Worm (Caenorhabditis elegans) whole organism, young adult: Measurements from ENCODE around the gene srb-6.

ENCODE experiments used
- B0336.3 ChIP-seq: fragments of 200-800 bp; sonication (Bioruptor generic); IDR thresholded peaks from 2 replicates; pipeline ENCODE4 v1.3.6; 2022; ENCODE audit warnings: missing genetic modification characterization, missing compliant biosample characterization
- C17E4.6 ChIP-seq: fragments of 200-800 bp; sonication (Bioruptor generic); IDR thresholded peaks from 2 replicates; pipeline ENCODE4 v1.3.6; 2022; ENCODE audit warnings: missing genetic modification reagents, missing genetic modification characterization, missing compliant biosample characterization
- F10E7.11 ChIP-seq: sonication (generic microtip); optimal IDR thresholded peaks from 2 replicates; lab custom pipeline; 2017; ENCODE audit warnings: mild to moderate bottlenecking, missing genetic modification characterization, moderate library complexity, missing compliant biosample characterization
- F22D6.2 ChIP-seq: sonication (generic microtip); optimal IDR thresholded peaks from 2 replicates; lab custom pipeline; 2016; ENCODE audit warnings: mild to moderate bottlenecking, missing genetic modification characterization, missing compliant biosample characterization
- F39B2.1 ChIP-seq: fragments of 200-800 bp; sonication (Bioruptor generic); IDR thresholded peaks from 2 replicates; pipeline ENCODE4 v1.3.6; 2022; ENCODE audit warnings: missing genetic modification reagents, missing genetic modification characterization, missing compliant biosample characterization
- K11D2.4 ChIP-seq: fragments of 200-800 bp; sonication (Bioruptor generic); IDR thresholded peaks from 2 replicates; pipeline ENCODE4 v1.3.6; 2022; ENCODE audit warnings: missing genetic modification reagents, missing genetic modification characterization, missing compliant biosample characterization
- K12H6.12 ChIP-seq: fragments of 200-800 bp; sonication (Bioruptor generic); optimal IDR thresholded peaks from 2 replicates; lab custom pipeline; 2018; ENCODE audit warnings: mild to moderate bottlenecking, missing genetic modification characterization, missing compliant biosample characterization
- Y53G8AR.9 ChIP-seq: fragments of 200-800 bp; sonication (Bioruptor generic); conservative IDR thresholded peaks from 2 replicates; pipeline ENCODE4 v1.3.6; 2022; ENCODE audit warnings: missing genetic modification reagents, missing genetic modification characterization, missing compliant biosample characterization
- Y67H2A.10 ChIP-seq: fragments of 200-800 bp; sonication (Bioruptor generic); conservative IDR thresholded peaks from 2 replicates; pipeline ENCODE4 v1.3.6; 2022; ENCODE audit warnings: missing genetic modification reagents, missing genetic modification characterization, missing compliant biosample characterization
- Y79H2A.3 ChIP-seq: fragments of 200-800 bp; sonication (Bioruptor generic); conservative IDR thresholded peaks from 2 replicates; pipeline ENCODE4 v1.3.6; 2022; ENCODE audit warnings: missing genetic modification reagents, missing genetic modification characterization, missing compliant biosample characterization
- attf-5 ChIP-seq: fragments of 200-800 bp; sonication (Bioruptor generic); optimal IDR thresholded peaks from 2 replicates; lab custom pipeline; 2018; ENCODE audit warnings: mild to moderate bottlenecking, missing genetic modification characterization, missing compliant biosample characterization
- ccch-3 ChIP-seq: fragments of 200-800 bp; sonication (Bioruptor generic); optimal IDR thresholded peaks from 2 replicates; lab custom pipeline; 2018; ENCODE audit warnings: mild to moderate bottlenecking, missing genetic modification characterization, missing compliant biosample characterization
- cebp-1 ChIP-seq, 2 experiments: fragments of 200-800 bp in 1 of 2; sonication (Bioruptor generic) in 1 of 2; sonication (generic microtip) in 1 of 2; IDR thresholded peaks in 1 of 2; optimal IDR thresholded peaks in 1 of 2; 2 replicates each; pipeline versions ENCODE4 v1.3.6 to Lab custom; 2017 to 2022; ENCODE audit warnings: missing compliant biosample characterization in 2 of 2, missing genetic modification characterization in 2 of 2, mild to moderate bottlenecking in 1 of 2, missing genetic modification reagents in 1 of 2, moderate library complexity in 1 of 2
- cebp-2 ChIP-seq: fragments of 200-800 bp; sonication (Bioruptor generic); IDR thresholded peaks from 2 replicates; pipeline ENCODE4 v1.3.6; 2022; ENCODE audit warnings: missing genetic modification characterization, missing compliant biosample characterization
- ceh-40 ChIP-seq: fragments of 200-800 bp; sonication (Bioruptor generic); IDR thresholded peaks from 2 replicates; pipeline ENCODE4 v1.3.6; 2022; ENCODE audit warnings: missing genetic modification characterization, missing compliant biosample characterization
- chd-7 ChIP-seq: sonication (generic microtip); optimal IDR thresholded peaks from 2 replicates; lab custom pipeline; 2016; ENCODE audit warnings: mild to moderate bottlenecking, missing genetic modification characterization, moderate library complexity, missing compliant biosample characterization
- die-1 ChIP-seq: sonication (generic microtip); optimal IDR thresholded peaks from 2 replicates; lab custom pipeline; 2016; ENCODE audit warnings: missing genotype, mild to moderate bottlenecking, missing genetic modification characterization, missing compliant biosample characterization
- dox-1 ChIP-seq: fragments of 200-800 bp; sonication (Bioruptor generic); IDR thresholded peaks from 2 replicates; pipeline ENCODE4 v1.3.6; 2022; ENCODE audit warnings: missing genetic modification reagents, missing genetic modification characterization, missing compliant biosample characterization
- egl-18 ChIP-seq: fragments of 200-800 bp; sonication (Bioruptor generic); IDR thresholded peaks from 2 replicates; pipeline ENCODE4 v1.3.6; 2022; ENCODE audit warnings: missing genetic modification reagents, missing genetic modification characterization, missing compliant biosample characterization
- fkh-3 ChIP-seq: sonication (generic microtip); optimal IDR thresholded peaks from 2 replicates; lab custom pipeline; 2016; ENCODE audit warnings: mild to moderate bottlenecking, missing genetic modification characterization, missing compliant biosample characterization
- him-1 ChIP-seq: sonication (generic microtip); optimal IDR thresholded peaks from 2 replicates; lab custom pipeline; 2016; ENCODE audit warnings: missing genotype, missing genetic modification reagents, missing genetic modification characterization, missing compliant biosample characterization
- hrde-1 ChIP-seq: sonication (generic microtip); optimal IDR thresholded peaks from 2 replicates; lab custom pipeline; 2016; ENCODE audit warnings: missing genetic modification characterization, mild to moderate bottlenecking, missing compliant biosample characterization, moderate library complexity, missing genotype, missing genetic modification reagents, borderline replicate concordance
- let-607 ChIP-seq, 2 experiments: fragments of 200-800 bp in 1 of 2; sonication (Bioruptor generic) in 1 of 2; sonication (generic microtip) in 1 of 2; optimal IDR thresholded peaks; 2 replicates each; lab custom pipeline; 2016 to 2018; ENCODE audit warnings: mild to moderate bottlenecking in 2 of 2, missing compliant biosample characterization in 2 of 2, missing genetic modification characterization in 2 of 2, moderate library complexity in 2 of 2, missing genotype in 1 of 2
- lin-40 ChIP-seq: sonication (generic microtip); optimal IDR thresholded peaks from 2 replicates; lab custom pipeline; 2016; ENCODE audit warnings: missing genetic modification characterization, mild to moderate bottlenecking, missing compliant biosample characterization, missing genotype, missing genetic modification reagents
- lin-54 ChIP-seq: fragments of 200-800 bp; sonication (Bioruptor generic); optimal IDR thresholded peaks from 2 replicates; lab custom pipeline; 2018; ENCODE audit warnings: mild to moderate bottlenecking, missing genetic modification characterization, missing compliant biosample characterization
- lir-1 ChIP-seq: fragments of 200-800 bp; sonication (Bioruptor generic); conservative IDR thresholded peaks from 2 replicates; pipeline ENCODE4 v1.3.6; 2022; ENCODE audit warnings: missing genetic modification reagents, missing genetic modification characterization, missing compliant biosample characterization
- madf-3 ChIP-seq: fragments of 200-800 bp; sonication (Bioruptor generic); IDR thresholded peaks from 2 replicates; pipeline ENCODE4 v1.3.6; 2022; ENCODE audit warnings: missing genetic modification reagents, missing genetic modification characterization, missing compliant biosample characterization
- mel-28 ChIP-seq: sonication (generic microtip); optimal IDR thresholded peaks from 2 replicates; lab custom pipeline; 2016; ENCODE audit warnings: borderline replicate concordance, mild to moderate bottlenecking, missing genetic modification characterization, missing compliant biosample characterization
- nfya-1 ChIP-seq: sonication (generic microtip); optimal IDR thresholded peaks from 2 replicates; lab custom pipeline; 2017; ENCODE audit warnings: antibody characterized with exemption, missing compliant biosample characterization, missing genetic modification characterization, borderline replicate concordance; ENCODE audit not compliant: insufficient read depth
- nhr-120 ChIP-seq: fragments of 200-800 bp; sonication (Bioruptor generic); IDR thresholded peaks from 2 replicates; pipeline ENCODE4 v1.3.6; 2022; ENCODE audit warnings: missing genetic modification characterization, missing compliant biosample characterization
- nhr-179 ChIP-seq: sonication (generic microtip); optimal IDR thresholded peaks from 2 replicates; lab custom pipeline; 2016; ENCODE audit warnings: mild to moderate bottlenecking, missing genetic modification characterization, missing compliant biosample characterization
- nhr-80 ChIP-seq: sonication (generic microtip); optimal IDR thresholded peaks from 2 replicates; lab custom pipeline; 2016; ENCODE audit warnings: missing genetic modification characterization, missing compliant biosample characterization
- repo-1 ChIP-seq: sonication (generic microtip); optimal IDR thresholded peaks from 2 replicates; lab custom pipeline; 2017; ENCODE audit warnings: mild to moderate bottlenecking, missing genetic modification characterization, missing compliant biosample characterization
- rpc-1 ChIP-seq, 2 experiments: fragments of 150-350 bp in 1 of 2; sonication (generic microtip) in 1 of 2; optimal IDR thresholded peaks; 2 replicates each; lab custom pipeline; 2014 to 2018; ENCODE audit warnings: missing biosample characterization in 1 of 2, missing genetic modification characterization in 1 of 2, missing genetic modification reagents in 1 of 2, missing genotype in 1 of 2
- sea-2 ChIP-seq: fragments of 200-800 bp; sonication (Bioruptor generic); IDR thresholded peaks from 2 replicates; pipeline ENCODE4 v1.3.6; 2022; ENCODE audit warnings: missing genetic modification characterization, missing compliant biosample characterization
- snpc-1.1 ChIP-seq: sonication (generic microtip); optimal IDR thresholded peaks from 2 replicates; lab custom pipeline; 2017; ENCODE audit warnings: missing genetic modification characterization, mild to moderate bottlenecking, missing compliant biosample characterization, antibody characterized with exemption, moderate library complexity, missing genotype, missing genetic modification reagents; ENCODE audit not compliant: insufficient read depth
- snpc-1.3 ChIP-seq: sonication (generic microtip); optimal IDR thresholded peaks from 2 replicates; lab custom pipeline; 2017; ENCODE audit warnings: missing genetic modification characterization, mild to moderate bottlenecking, missing compliant biosample characterization, antibody characterized with exemption, moderate library complexity, missing genotype, missing genetic modification reagents; ENCODE audit not compliant: insufficient read depth
- snpc-4 ChIP-seq, 5 experiments: fragments of 150-350 bp in 1 of 5; sonication (generic microtip) in 4 of 5; optimal IDR thresholded peaks; 2 replicates each; lab custom pipeline; 2014 to 2018; ENCODE audit warnings: missing genetic modification characterization in 5 of 5, missing biosample characterization in 3 of 5, antibody characterized with exemption in 2 of 5, mild to moderate bottlenecking in 2 of 5, missing compliant biosample characterization in 2 of 5, missing genotype in 2 of 5, moderate library complexity in 2 of 5, missing genetic modification reagents in 1 of 5
- somi-1 ChIP-seq: fragments of 200-800 bp; sonication (Bioruptor generic); optimal IDR thresholded peaks from 2 replicates; lab custom pipeline; 2018; ENCODE audit warnings: mild to moderate bottlenecking, missing genetic modification characterization, missing compliant biosample characterization
- sptf-2 ChIP-seq: fragments of 200-800 bp; sonication (Bioruptor generic); optimal IDR thresholded peaks from 2 replicates; lab custom pipeline; 2018; ENCODE audit warnings: mild to moderate bottlenecking, missing genetic modification characterization, missing compliant biosample characterization
- tbp1 ChIP-seq: fragments of 200-800 bp; sonication (Bioruptor generic); optimal IDR thresholded peaks from 2 replicates; lab custom pipeline; 2018; ENCODE audit warnings: mild to moderate bottlenecking, missing genetic modification characterization, missing compliant biosample characterization
- unc-130 ChIP-seq: sonication (generic microtip); optimal IDR thresholded peaks from 2 replicates; lab custom pipeline; 2016; ENCODE audit warnings: missing genetic modification reagents, missing genetic modification characterization, missing compliant biosample characterization
- xnd-1 ChIP-seq: sonication (generic microtip); optimal IDR thresholded peaks from 2 replicates; lab custom pipeline; 2016; ENCODE audit warnings: missing genotype, missing genetic modification reagents, missing genetic modification characterization, missing compliant biosample characterization
- ztf-25 ChIP-seq: fragments of 200-800 bp; sonication (Bioruptor generic); IDR thresholded peaks from 2 replicates; pipeline ENCODE4 v1.3.6; 2022; ENCODE audit warnings: missing genetic modification reagents, missing genetic modification characterization, missing compliant biosample characterization
- ztf-26 ChIP-seq: sonication (generic microtip); optimal IDR thresholded peaks from 2 replicates; lab custom pipeline; 2017; ENCODE audit warnings: missing genetic modification characterization, missing compliant biosample characterization

srb-6 gene

DNA sequence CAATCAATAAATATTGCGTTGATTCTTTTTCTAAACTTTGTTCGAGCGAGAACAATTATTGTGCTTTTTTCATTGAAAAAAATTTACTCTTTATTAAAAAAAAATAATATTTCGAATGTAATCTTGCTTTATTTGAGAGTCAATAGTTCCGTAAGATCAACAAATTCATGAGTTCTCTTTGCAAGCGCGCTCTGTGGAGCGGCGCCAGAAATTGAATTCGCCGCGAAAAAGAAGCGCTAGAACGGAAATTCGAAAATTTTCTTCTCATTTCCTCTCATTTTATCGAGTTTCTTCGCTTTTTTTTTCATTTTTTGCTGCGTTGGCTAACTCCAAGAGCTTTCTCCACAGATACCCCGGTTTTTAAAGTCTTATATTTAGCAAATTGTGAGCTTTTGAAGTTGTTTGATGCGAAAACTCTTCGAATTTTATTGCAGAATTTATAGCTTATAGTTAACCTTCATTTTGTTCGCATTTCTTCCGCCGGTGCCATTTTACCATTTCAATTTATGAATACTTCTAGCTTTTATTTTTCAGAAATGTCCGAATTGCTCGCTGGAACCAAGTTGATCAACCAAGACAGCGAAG, 2.5 kb downstream of the srb-6 start, which contains the start of gene R05H5.3:
R05H5.3 (plus strand) TSS at position 535 of the 585 bp plus-strand sequence.
- no peak for TF ChIP-seq lin-40 (tag; lab: Kevin White, UChicago)
- no peak for TF ChIP-seq somi-1 (GFP tag; lab: Kevin White, UChicago)
- peak; percentile 54 for TF ChIP-seq snpc-1.1
- TF ChIP-seq repo-1 (tag; lab: Kevin White, UChicago): no peak
- peak; percentile 68 for TF ChIP-seq Y67H2A.10 (GFP tag; lab: Robert Waterston, UW)
- TF ChIP-seq rpc-1 (optimal IDR thresholded peaks at IDR 0.05; lab: Kevin White, UChicago): no peak
- TF ChIP-seq rpc-1 (tag; optimal IDR thresholded peaks at IDR 0.05; lab: Kevin White, UChicago): no peak
- TF ChIP-seq cebp-1 (GFP tag; IDR thresholded peaks at IDR 0.05; lab: Robert Waterston, UW): no peak; the same call in 1 of the 2 replicates
- TF ChIP-seq cebp-1 (tag; optimal IDR thresholded peaks at IDR 0.05; lab: Kevin White, UChicago): no peak
- TF ChIP-seq C17E4.6 (GFP tag; lab: Robert Waterston, UW): peak; percentile 69; the same call in 1 of the 2 replicates
- no peak for TF ChIP-seq let-607 (tag; optimal IDR thresholded peaks at IDR 0.05; lab: Kevin White, UChicago)
- no peak for TF ChIP-seq cebp-2
- no peak for TF ChIP-seq B0336.3 (GFP tag; lab: Robert Waterston, UW)
- TF ChIP-seq tbp1 (GFP tag; lab: Kevin White, UChicago): peak; percentile 57
- TF ChIP-seq xnd-1 (tag; lab: Kevin White, UChicago): peak; percentile 81
- TF ChIP-seq nhr-120 (GFP tag; lab: Robert Waterston, UW): no peak
- TF ChIP-seq snpc-1.3 (tag; lab: Kevin White, UChicago): peak; percentile 40
- TF ChIP-seq nfya-1 (tag; lab: Kevin White, UChicago): no peak
- peak; percentile 72; the same call in 1 of the 2 replicates for TF ChIP-seq Y79H2A.3 (GFP tag; lab: Robert Waterston, UW)
- no peak for TF ChIP-seq mel-28 (tag; lab: Kevin White, UChicago)
- TF ChIP-seq F22D6.2 (tag; lab: Kevin White, UChicago): no peak
- TF ChIP-seq lir-1 (GFP tag; lab: Robert Waterston, UW): peak; percentile 62; the same call in 1 of the 2 replicates
- TF ChIP-seq nhr-80 (tag; lab: Kevin White, UChicago): peak; percentile 24
- TF ChIP-seq ccch-3 (GFP tag; lab: Kevin White, UChicago): no peak
- no peak for TF ChIP-seq nhr-179 (tag; lab: Kevin White, UChicago)
- no peak for TF ChIP-seq F10E7.11
- no peak for TF ChIP-seq K12H6.12 (tag; lab: Kevin White, UChicago)
- TF ChIP-seq unc-130 (GFP tag; lab: Kevin White, UChicago): peak; percentile 92
- TF ChIP-seq F39B2.1 (GFP tag; lab: Robert Waterston, UW): no peak
- TF ChIP-seq sea-2 (GFP tag; lab: Robert Waterston, UW): no peak
- TF ChIP-seq ceh-40 (GFP tag; lab: Robert Waterston, UW): no peak
- TF ChIP-seq egl-18 (GFP tag; lab: Robert Waterston, UW): no peak
- peak; percentile 82 for TF ChIP-seq madf-3 (GFP tag; lab: Robert Waterston, UW)
- no peak for TF ChIP-seq hrde-1
- TF ChIP-seq attf-5 (GFP tag; lab: Kevin White, UChicago): peak; percentile 76
- TF ChIP-seq lin-54 (GFP tag; lab: Kevin White, UChicago): peak; percentile 85
- peak; percentile 37 for TF ChIP-seq snpc-4 (GFP tag; optimal IDR thresholded peaks at IDR 0.05; lab: Kevin White, UChicago)
- TF ChIP-seq snpc-4 (tag; optimal IDR thresholded peaks at IDR 0.05; lab: Kevin White, UChicago): no peak
- TF ChIP-seq K11D2.4 (GFP tag; lab: Robert Waterston, UW): no peak
- no peak for TF ChIP-seq chd-7 (tag; lab: Kevin White, UChicago)
- no peak for TF ChIP-seq dox-1 (GFP tag; lab: Robert Waterston, UW)
- no peak for TF ChIP-seq fkh-3 (tag; lab: Kevin White, UChicago)
- TF ChIP-seq him-1 (tag; lab: Kevin White, UChicago): peak; percentile 74
- TF ChIP-seq die-1: no peak
- no peak for TF ChIP-seq Y53G8AR.9 (GFP tag; lab: Robert Waterston, UW)
- no peak for TF ChIP-seq ztf-26 (tag; lab: Kevin White, UChicago)
- TF ChIP-seq sptf-2: no peak
- peak; percentile 65; the same call in 1 of the 2 replicates for TF ChIP-seq ztf-25 (GFP tag; lab: Robert Waterston, UW)
